Worm (Caenorhabditis elegans) whole organism, L4 larva: ENCODE data around the gene Y38E10A.14.

Experiments
- F10B5.3 ChIP-seq: sonication (generic microtip); optimal IDR thresholded peaks from 2 replicates; lab custom pipeline; 2016; ENCODE audit warnings: mild to moderate bottlenecking, missing genetic modification characterization, missing compliant biosample characterization
- F49E8.2 ChIP-seq: sonication (generic microtip); optimal IDR thresholded peaks from 2 replicates; lab custom pipeline; 2016; ENCODE audit warnings: missing compliant biosample characterization, mild to moderate bottlenecking, missing genetic modification characterization, borderline replicate concordance
- fos-1 ChIP-seq: fragments of 150-350 bp; optimal IDR thresholded peaks from 2 replicates; lab custom pipeline; 2014; ENCODE audit warnings: missing biosample characterization, missing genetic modification characterization
- lin-39 ChIP-seq: fragments of 150-350 bp; optimal IDR thresholded peaks from 2 replicates; lab custom pipeline; 2014; ENCODE audit warnings: missing biosample characterization, missing genetic modification reagents, missing genetic modification characterization
- lir-3 ChIP-seq: sonication (generic microtip); optimal IDR thresholded peaks from 2 replicates; lab custom pipeline; 2016; ENCODE audit warnings: mild to moderate bottlenecking, missing genetic modification characterization, missing compliant biosample characterization
- pqm-1 ChIP-seq: sonication (generic microtip); optimal IDR thresholded peaks from 2 replicates; lab custom pipeline; 2017; ENCODE audit warnings: missing biosample characterization, missing genetic modification characterization

DNA sequence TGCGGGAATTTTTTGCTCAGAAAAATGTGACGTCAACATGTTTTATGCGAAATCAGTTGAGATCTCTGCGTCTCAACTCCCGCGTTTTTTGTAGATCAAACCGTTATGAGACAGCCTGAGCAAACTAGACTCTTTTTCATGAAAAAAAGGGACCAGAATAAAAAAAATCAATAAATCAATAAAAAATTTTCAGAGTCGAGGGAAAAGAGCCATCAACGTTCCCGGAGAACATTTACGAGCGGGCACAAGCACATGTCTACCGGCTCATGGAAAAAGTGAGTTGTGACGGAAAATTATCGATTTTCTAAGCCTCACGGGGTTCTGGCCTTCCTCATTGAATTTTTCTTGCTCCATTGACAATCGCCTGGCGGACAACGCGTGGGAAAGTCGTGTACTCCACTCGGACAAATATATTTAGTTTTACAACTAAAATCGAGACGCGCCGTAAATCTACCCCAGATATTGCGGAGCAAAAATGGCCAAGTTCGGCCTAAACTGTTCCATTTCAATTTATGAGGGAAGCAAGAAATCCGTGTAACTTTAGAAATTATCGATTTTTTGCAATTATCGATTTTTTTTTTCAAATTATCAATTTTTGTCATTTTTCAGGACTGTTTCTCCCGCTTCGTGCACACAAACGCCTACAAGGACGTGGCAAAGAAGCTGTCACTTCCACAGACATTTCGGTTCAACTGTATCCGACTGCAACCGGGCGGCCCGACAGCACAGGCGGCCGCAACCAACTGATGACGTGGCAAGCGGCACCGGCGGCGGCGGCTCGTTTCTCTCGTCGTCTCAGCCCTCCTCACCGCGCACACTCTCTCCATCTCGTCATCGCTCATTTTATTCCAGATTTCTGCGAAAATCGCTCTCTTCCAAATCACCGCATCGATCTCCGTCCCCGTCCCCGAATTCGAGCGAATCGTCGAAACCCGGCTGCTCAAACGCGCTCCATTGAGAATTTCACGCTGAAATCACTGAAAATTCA lies 46.8 kb upstream of the Y38E10A.14 start:
- TF ChIP-seq F49E8.2 (tag; lab: Kevin White, UChicago) (no peak), lin-39 (tag; lab: Kevin White, UChicago) (no peak), F10B5.3 (tag; lab: Kevin White, UChicago) (no peak), lir-3 (tag; lab: Kevin White, UChicago) (no peak), pqm-1 (tag; lab: Kevin White, UChicago) (no peak), fos-1 (tag; lab: Kevin White, UChicago) (no peak)
